Worm (Caenorhabditis elegans): ENCODE results near the gene H05C05.4.

DNA sequence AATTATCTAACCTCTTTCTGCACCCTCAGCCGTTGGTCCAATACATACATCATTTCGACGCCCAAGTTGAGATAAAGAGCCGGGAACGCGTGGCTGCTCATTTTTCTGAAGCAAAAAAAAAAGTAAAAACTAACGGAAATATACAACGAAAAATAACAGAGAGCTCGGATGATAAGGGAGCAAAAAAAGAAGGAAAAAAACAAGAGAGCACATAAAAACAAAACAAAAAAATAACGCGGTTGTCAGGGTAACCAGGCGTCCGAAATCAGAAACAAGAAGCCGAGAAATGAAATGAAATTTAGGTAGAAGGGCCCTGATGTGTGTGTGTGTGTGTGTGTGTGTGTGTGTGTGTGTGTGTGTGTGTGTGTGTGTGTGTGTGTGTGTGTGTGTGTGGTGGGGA lies 21.3 kb downstream of the H05C05.4 start, which contains the start of gene R10F2.5:
- TF ChIP-seq skn-1 (tag; optimal IDR thresholded peaks at IDR 0.05) (no peak), jun-1 (tag; optimal IDR thresholded peaks at IDR 0.05) (no peak), nhr-90 (tag; optimal IDR thresholded peaks at IDR 0.05; ENCODE audit: poor library complexity) (no peak), nhr-237 (tag; optimal IDR thresholded peaks at IDR 0.05) (no peak), ama-1 (optimal IDR thresholded peaks at IDR 0.05) (no peak)
